Worm (Caenorhabditis elegans) whole organism, L1 larva: ENCODE data around the gene Y45G5AM.7.

Source experiments
- Y116A8C.19 ChIP-seq: sonication (generic microtip); optimal IDR thresholded peaks from 2 replicates; lab custom pipeline; 2016; ENCODE audit warnings: missing compliant biosample characterization, missing genetic modification characterization, borderline replicate concordance
- alr-1 ChIP-seq: fragments of 200-800 bp; sonication (Bioruptor generic); optimal IDR thresholded peaks from 2 replicates; lab custom pipeline; 2018; ENCODE audit warnings: borderline replicate concordance, mild to moderate bottlenecking, missing genetic modification characterization, missing compliant biosample characterization
- ama-1 ChIP-seq: fragments of 150-350 bp; optimal IDR thresholded peaks from 2 replicates; lab custom pipeline; 2014
- ceh-63 ChIP-seq: fragments of 200-800 bp; sonication (Bioruptor generic); optimal IDR thresholded peaks from 2 replicates; lab custom pipeline; 2018; ENCODE audit warnings: mild to moderate bottlenecking, missing genetic modification characterization, missing compliant biosample characterization
- dsc-1 ChIP-seq: sonication (generic microtip); optimal IDR thresholded peaks from 2 replicates; lab custom pipeline; 2016; ENCODE audit warnings: mild to moderate bottlenecking, missing genetic modification characterization, missing compliant biosample characterization
- efl-1 ChIP-seq, 4 experiments: fragments of 150-350 bp; optimal IDR thresholded peaks in 3 of 4; peaks in 1 of 4; 1 replicate in 1 of 4; 2 replicates in 3 of 4; lab custom pipeline; 2014; ENCODE audit warnings: missing biosample characterization in 2 of 4, missing genetic modification characterization in 2 of 4, missing genetic modification reagents in 2 of 4
- efl-3 ChIP-seq: fragments of 200-800 bp; sonication (Bioruptor generic); optimal IDR thresholded peaks from 2 replicates; lab custom pipeline; 2018; ENCODE audit warnings: mild to moderate bottlenecking, missing genetic modification characterization, missing compliant biosample characterization
- egl-13 ChIP-seq: sonication (generic microtip); optimal IDR thresholded peaks from 2 replicates; lab custom pipeline; 2016; ENCODE audit warnings: missing genotype, missing genetic modification reagents, missing genetic modification characterization, missing compliant biosample characterization
- egl-27 ChIP-seq, 2 experiments: fragments of 150-350 bp in 1 of 2; sonication (generic microtip); optimal IDR thresholded peaks; 3 replicates each; lab custom pipeline; 2017 to 2018; ENCODE audit warnings: missing biosample characterization in 2 of 2, missing genetic modification characterization in 2 of 2, missing genetic modification reagents in 2 of 2
- fkh-4 ChIP-seq: sonication (generic microtip); optimal IDR thresholded peaks from 2 replicates; lab custom pipeline; 2016; ENCODE audit warnings: missing compliant biosample characterization, missing genetic modification characterization, borderline replicate concordance
- irx-1 ChIP-seq: sonication (generic microtip); optimal IDR thresholded peaks from 2 replicates; lab custom pipeline; 2016; ENCODE audit warnings: missing genetic modification characterization, missing compliant biosample characterization
- mab-9 ChIP-seq: fragments of 200-800 bp; sonication (Bioruptor generic); IDR thresholded peaks from 2 replicates; pipeline ENCODE4 v1.3.6; 2022; ENCODE audit warnings: missing genetic modification reagents, missing genetic modification characterization, missing compliant biosample characterization
- nhr-84 ChIP-seq: sonication (generic microtip); optimal IDR thresholded peaks from 2 replicates; lab custom pipeline; 2017; ENCODE audit warnings: missing biosample characterization, missing genetic modification characterization
- nhr-85 ChIP-seq: sonication (generic microtip); peaks from one replicate; lab custom pipeline; 2016; ENCODE audit warnings: missing genetic modification characterization, inconsistent platforms, missing compliant biosample characterization
- pax-3 ChIP-seq: fragments of 200-800 bp; sonication (Bioruptor generic); optimal IDR thresholded peaks from 2 replicates; lab custom pipeline; 2018; ENCODE audit warnings: mild to moderate bottlenecking, missing genetic modification characterization, moderate library complexity, missing compliant biosample characterization
- skn-1 ChIP-seq: fragments of 150-350 bp; optimal IDR thresholded peaks from 2 replicates; lab custom pipeline; 2014; ENCODE audit warnings: missing biosample characterization, missing genetic modification characterization
- snpc-4 ChIP-seq: fragments of 150-350 bp; optimal IDR thresholded peaks from 2 replicates; lab custom pipeline; 2014; ENCODE audit warnings: missing biosample characterization, missing genetic modification characterization
- sup-37 ChIP-seq: fragments of 200-800 bp; sonication (Bioruptor generic); optimal IDR thresholded peaks from 2 replicates; lab custom pipeline; 2018; ENCODE audit warnings: mild to moderate bottlenecking, missing genetic modification characterization, missing compliant biosample characterization
- unc-98 ChIP-seq: fragments of 200-800 bp; sonication (Bioruptor generic); IDR thresholded peaks from 2 replicates; pipeline ENCODE4 v1.3.6; 2022; ENCODE audit warnings: missing genetic modification characterization, missing compliant biosample characterization
- xbp-1 ChIP-seq: sonication (generic microtip); optimal IDR thresholded peaks from 2 replicates; lab custom pipeline; 2016; ENCODE audit warnings: missing genetic modification characterization, missing compliant biosample characterization
- ztf-4 ChIP-seq: fragments of 150-350 bp; optimal IDR thresholded peaks from 2 replicates; lab custom pipeline; 2014; ENCODE audit warnings: missing biosample characterization, missing genetic modification characterization

Gene Y45G5AM.7

ce11 chrV:4120629-4121028, 49.4 kb downstream of the Y45G5AM.7 start, which contains the start of gene T05B4.10:
Gene T05B4.10 (minus strand): TSS chrV:4120729.
- TF ChIP-seq irx-1 (tag; lab: Kevin White, UChicago) (no peak), pax-3 (tag; lab: Kevin White, UChicago) (no peak), nhr-85 (tag; lab: Kevin White, UChicago) (no peak), mab-9 (GFP tag; lab: Robert Waterston, UW) (no peak), efl-3 (no peak), unc-98 (GFP tag; lab: Robert Waterston, UW) (no peak), snpc-4 (tag; lab: Kevin White, UChicago) (no peak), ceh-63 (no peak), skn-1 (no peak), sup-37 (GFP tag; lab: Kevin White, UChicago) (no peak), ztf-4 (tag; lab: Kevin White, UChicago) (no peak), fkh-4 (tag; lab: Kevin White, UChicago) (no peak), egl-13 (tag; lab: Kevin White, UChicago) (no peak), Y116A8C.19 (tag; lab: Kevin White, UChicago) (no peak)

DNA sequence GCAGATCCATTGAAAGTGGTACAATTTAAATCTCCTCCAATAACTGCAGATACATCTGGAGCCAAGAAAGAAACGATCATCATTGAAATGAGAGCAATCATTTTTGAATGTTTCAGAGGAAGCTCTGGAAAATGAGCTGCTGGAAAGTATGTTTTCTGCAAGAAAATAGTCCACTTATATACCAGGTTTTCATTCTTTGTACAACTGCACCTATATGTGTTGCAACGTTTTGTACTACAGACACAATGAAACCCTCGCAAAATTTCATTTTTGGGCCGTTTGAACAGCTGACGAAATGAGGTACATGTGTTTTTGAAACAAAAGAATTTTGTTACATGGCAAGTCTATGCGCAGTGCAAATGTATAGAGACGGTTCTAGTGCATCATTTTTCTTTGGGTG, 51.7 kb downstream of the Y45G5AM.7 start, which contains the start of gene T05B4.9:
Gene T05B4.9, minus strand, starts transcription at position 101 of the 400 bp plus-strand sequence.
- no peak for TF ChIP-seq dsc-1 (tag; lab: Kevin White, UChicago)
- TF ChIP-seq alr-1 = no peak
- no peak for TF ChIP-seq efl-1 (optimal IDR thresholded peaks at IDR 0.05; lab: Kevin White, UChicago)
- TF ChIP-seq efl-1 (GFP tag; optimal IDR thresholded peaks at IDR 0.05 in 1 of 2; lab: Kevin White, UChicago) = no peak
- no peak for TF ChIP-seq nhr-84 (tag; lab: Kevin White, UChicago)
- no peak for TF ChIP-seq ama-1 (lab: Kevin White, UChicago)
- TF ChIP-seq xbp-1 (tag; lab: Kevin White, UChicago) = no peak
- no peak for TF ChIP-seq egl-27 (tag; optimal IDR thresholded peaks at IDR 0.05; lab: Kevin White, UChicago)
